Worm (Caenorhabditis elegans) whole organism, L2 larva: ENCODE results near the gene nhr-37.

ENCODE experiments used
- alr-1 ChIP-seq: fragments of 150-350 bp; optimal IDR thresholded peaks from 2 replicates; lab custom pipeline; 2014; ENCODE audit warnings: missing biosample characterization, missing genetic modification characterization
- aly-2 ChIP-seq: fragments of 150-350 bp; optimal IDR thresholded peaks from 2 replicates; lab custom pipeline; 2014; ENCODE audit warnings: missing biosample characterization, missing genetic modification characterization
- ama-1 ChIP-seq: fragments of 150-350 bp; optimal IDR thresholded peaks from 2 replicates; lab custom pipeline; 2018; ENCODE audit warnings: inconsistent platforms
- lin-11 ChIP-seq: fragments of 150-350 bp; sonication (generic microtip); optimal IDR thresholded peaks from 2 replicates; lab custom pipeline; 2014; ENCODE audit warnings: missing biosample characterization, missing genetic modification characterization, inconsistent platforms, mixed read lengths
- lin-39 ChIP-seq: fragments of 150-350 bp; optimal IDR thresholded peaks from 2 replicates; lab custom pipeline; 2014; ENCODE audit warnings: missing biosample characterization, missing genetic modification reagents, missing genetic modification characterization
- lsy-2 ChIP-seq, 2 experiments: fragments of 150-350 bp in 1 of 2; sonication (generic microtip) in 1 of 2; optimal IDR thresholded peaks; 2 replicates each; lab custom pipeline; 2014 to 2017; ENCODE audit warnings: missing biosample characterization in 2 of 2, missing genetic modification characterization in 2 of 2
- mdl-1 ChIP-seq, 2 experiments: fragments of 150-350 bp in 1 of 2; sonication (generic microtip) in 1 of 2; optimal IDR thresholded peaks; 2 replicates each; lab custom pipeline; 2017; ENCODE audit warnings: missing biosample characterization in 2 of 2, missing genetic modification characterization in 2 of 2
- nhr-77 ChIP-seq: fragments of 150-350 bp; optimal IDR thresholded peaks from 2 replicates; lab custom pipeline; 2014; ENCODE audit warnings: missing biosample characterization, missing genetic modification characterization
- skn-1 ChIP-seq: sonication (generic microtip); optimal IDR thresholded peaks from 2 replicates; lab custom pipeline; 2017; ENCODE audit warnings: missing biosample characterization, missing genetic modification characterization
- unc-39 ChIP-seq: fragments of 150-350 bp; optimal IDR thresholded peaks from 2 replicates; lab custom pipeline; 2014; ENCODE audit warnings: missing biosample characterization, missing genetic modification characterization
- ztf-11 ChIP-seq: sonication (generic microtip); optimal IDR thresholded peaks from 2 replicates; lab custom pipeline; 2017; ENCODE audit warnings: missing biosample characterization, missing genetic modification characterization

DNA sequence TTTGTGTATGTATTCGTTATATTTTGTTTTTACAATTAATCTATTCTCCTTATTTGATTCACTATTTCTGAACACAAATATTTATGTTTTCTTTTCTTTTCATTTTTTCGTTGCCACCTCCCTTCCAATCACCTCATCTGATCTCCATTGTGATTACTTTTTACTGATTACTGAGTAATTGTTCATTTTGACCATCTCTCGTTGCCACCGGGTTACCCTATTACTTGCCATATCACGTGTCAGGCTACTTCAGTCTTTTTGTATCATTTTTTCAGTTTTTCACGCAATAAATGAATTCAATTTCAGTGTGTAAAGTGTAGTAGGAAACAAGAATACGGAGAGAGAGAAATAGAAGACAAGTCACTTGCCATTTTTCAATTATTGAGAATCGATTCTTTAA lies 30.1 kb downstream of the nhr-37 start, which contains the start of gene T10H9.8:
- no peak for TF ChIP-seq lin-39
- no peak for TF ChIP-seq ama-1 (lab: Kevin White, UChicago)
- no peak for TF ChIP-seq alr-1 (tag; lab: Kevin White, UChicago)
- no peak for TF ChIP-seq skn-1 (tag; lab: Kevin White, UChicago)
- no peak for TF ChIP-seq aly-2 (tag; lab: Kevin White, UChicago)
- TF ChIP-seq lin-11 (tag; lab: Kevin White, UChicago), result no peak
- no peak for TF ChIP-seq mdl-1 (tag; optimal IDR thresholded peaks at IDR 0.05; lab: Kevin White, UChicago)
- TF ChIP-seq nhr-77, result no peak
- no peak for TF ChIP-seq ztf-11 (tag; lab: Kevin White, UChicago)
- TF ChIP-seq unc-39 (tag; lab: Kevin White, UChicago), result no peak
- no peak for TF ChIP-seq lsy-2 (tag; optimal IDR thresholded peaks at IDR 0.05; lab: Kevin White, UChicago)
